Worm (Caenorhabditis elegans) whole organism, L2 larva: Measurements from ENCODE around the gene phat-6.

Source experiments
- ama-1 ChIP-seq: fragments of 150-350 bp; optimal IDR thresholded peaks from 2 replicates; lab custom pipeline; 2018; ENCODE audit warnings: inconsistent platforms
- lin-11 ChIP-seq: fragments of 150-350 bp; sonication (generic microtip); optimal IDR thresholded peaks from 2 replicates; lab custom pipeline; 2014; ENCODE audit warnings: missing biosample characterization, missing genetic modification characterization, inconsistent platforms, mixed read lengths
- unc-39 ChIP-seq: fragments of 150-350 bp; optimal IDR thresholded peaks from 2 replicates; lab custom pipeline; 2014; ENCODE audit warnings: missing biosample characterization, missing genetic modification characterization

- TF ChIP-seq unc-39 (tag; lab: Kevin White, UChicago) (no peak), lin-11 (tag; lab: Kevin White, UChicago) (peak; percentile 74), ama-1 (no peak)
These were observed 12.7 kb downstream of the phat-6 start, which contains the start of gene pkhm-2 for ce11 chrX:15181454-15181853.
